Worm (Caenorhabditis elegans) whole organism, late embryonic: ENCODE data around the gene T05A12.4.

Experiments used
- C08G9.2 ChIP-seq: sonication (generic microtip); optimal IDR thresholded peaks from 2 replicates; lab custom pipeline; 2016; ENCODE audit warnings: mild to moderate bottlenecking, missing genetic modification characterization, moderate library complexity, missing compliant biosample characterization
- ama-1 ChIP-seq: fragments of 150-350 bp; optimal IDR thresholded peaks from 2 replicates; lab custom pipeline; 2014
- che-1 ChIP-seq: sonication (generic microtip); optimal IDR thresholded peaks from 2 replicates; lab custom pipeline; 2016; ENCODE audit warnings: mild to moderate bottlenecking, missing genetic modification characterization, missing compliant biosample characterization
- dve-1 ChIP-seq: sonication (generic microtip); optimal IDR thresholded peaks from 2 replicates; lab custom pipeline; 2017; ENCODE audit warnings: antibody characterized with exemption, mild to moderate bottlenecking, missing genetic modification characterization, missing compliant biosample characterization
- fax-1 ChIP-seq: sonication (generic microtip); optimal IDR thresholded peaks from 2 replicates; lab custom pipeline; 2016; ENCODE audit warnings: missing genotype, missing genetic modification characterization, missing compliant biosample characterization
- lim-6 ChIP-seq: sonication (generic microtip); optimal IDR thresholded peaks from 2 replicates; lab custom pipeline; 2016; ENCODE audit warnings: missing genetic modification characterization, missing compliant biosample characterization
- pqm-1 ChIP-seq: sonication (generic microtip); optimal IDR thresholded peaks from 2 replicates; lab custom pipeline; 2016; ENCODE audit warnings: missing genetic modification characterization, missing compliant biosample characterization
- sox-4 ChIP-seq: sonication (generic microtip); optimal IDR thresholded peaks from 2 replicates; lab custom pipeline; 2017; ENCODE audit warnings: mild to moderate bottlenecking, missing genetic modification characterization, inconsistent platforms, missing compliant biosample characterization

- TF ChIP-seq sox-4 (tag; lab: Kevin White, UChicago) = no peak
- no peak for TF ChIP-seq che-1 (tag; lab: Kevin White, UChicago)
- TF ChIP-seq C08G9.2 (tag; lab: Kevin White, UChicago) = no peak
- no peak for TF ChIP-seq fax-1 (tag; lab: Kevin White, UChicago)
- no peak for TF ChIP-seq lim-6
- TF ChIP-seq pqm-1 (tag; lab: Kevin White, UChicago) = no peak
- TF ChIP-seq ama-1 = no peak
- TF ChIP-seq dve-1 (tag; lab: Kevin White, UChicago) = no peak
These were observed 29.1 kb downstream of the T05A12.4 start for ce11 chrIV:6916831-6917230.
